Fruit fly (Drosophila melanogaster): ENCODE results near the gene CG11286.
A peak's percentile ranks its signal among the peaks of the same experiment; 100 is the strongest.

CG11286 gene

dm6 chr3R:7813981-7814529 is 42.5 kb upstream of the CG11286 start, which contains the start of gene CG34384 (continued):
- TF ChIP-seq CG2116 (GFP tag; optimal IDR thresholded peaks at IDR 0.05) (peak; percentile 23), D19B (GFP tag; optimal IDR thresholded peaks at IDR 0.05) (peak; percentile 46), zen2 (GFP tag; IDR thresholded peaks at IDR 0.05; ENCODE audit: partially characterized antibody) (no peak), Dip2 (GFP tag; IDR thresholded peaks at IDR 0.05) (no peak), CG34224 (GFP tag; IDR thresholded peaks at IDR 0.05; ENCODE audit: partially characterized antibody) (no peak), Mrtf (GFP tag; IDR thresholded peaks at IDR 0.05) (no peak), Asciz (GFP tag; optimal IDR thresholded peaks at IDR 0.05) (no peak), Hr51 (GFP tag; optimal IDR thresholded peaks at IDR 0.05) (peak; percentile 6 to 49), ro (GFP tag; IDR thresholded peaks at IDR 0.05) (no peak), al (GFP tag; IDR thresholded peaks at IDR 0.05) (no peak), C15 (GFP tag; IDR thresholded peaks at IDR 0.05) (no peak), TFAM (GFP tag; optimal IDR thresholded peaks at IDR 0.05) (no peak), Side (GFP tag; optimal IDR thresholded peaks at IDR 0.05) (peak; percentile 31), D19A (tag; optimal IDR thresholded peaks at IDR 0.05) (peak; percentile 59), CkIIα-i1 (GFP tag; IDR thresholded peaks at IDR 0.05) (no peak), CG18262 (tag; optimal IDR thresholded peaks at IDR 0.05) (peak; percentile 75), NFAT (GFP tag; IDR thresholded peaks at IDR 0.05) (peak; percentile 41; the same call in 1 of the 2 replicates), CG6854 (GFP tag; optimal IDR thresholded peaks at IDR 0.05) (peak; percentile 65), ems (GFP tag; optimal IDR thresholded peaks at IDR 0.05) (peak; percentile 38), ara (GFP tag; IDR thresholded peaks at IDR 0.05) (no peak), crol (GFP tag; IDR thresholded peaks at IDR 0.05) (no peak), CG7928 (GFP tag; optimal IDR thresholded peaks at IDR 0.05) (no peak), fu2 (GFP tag; optimal IDR thresholded peaks at IDR 0.05) (peak; percentile 10), B-H2 (GFP tag; optimal IDR thresholded peaks at IDR 0.05) (peak; percentile 5), Poxn (GFP tag; IDR thresholded peaks at IDR 0.05) (no peak), sima (GFP tag; optimal IDR thresholded peaks at IDR 0.05) (no peak), CG5245 (GFP tag; optimal IDR thresholded peaks at IDR 0.05) (peak; percentile 42), CG16779 (GFP tag; IDR thresholded peaks at IDR 0.05) (no peak), zfh2 (GFP tag; optimal IDR thresholded peaks at IDR 0.05) (peak; percentile 42), kni (GFP tag; optimal IDR thresholded peaks at IDR 0.05) (peak; percentile 15), cwo (GFP tag; optimal IDR thresholded peaks at IDR 0.05) (peak; percentile 69), jigr1 (GFP tag; IDR thresholded peaks at IDR 0.05) (no peak), slbo (GFP tag; IDR thresholded peaks at IDR 0.05) (peak; percentile 55), HmgZ (tag; optimal IDR thresholded peaks at IDR 0.05) (peak; percentile 12), Atf-2 (GFP tag; optimal IDR thresholded peaks at IDR 0.05) (peak; percentile 14), odd (GFP tag; optimal IDR thresholded peaks at IDR 0.05) (peak; percentile 18), CG1233 (GFP tag; optimal IDR thresholded peaks at IDR 0.05) (peak; percentile 56), ken (GFP tag; IDR thresholded peaks at IDR 0.05) (no peak), Chrac-16 (GFP tag; optimal IDR thresholded peaks at IDR 0.05) (peak; percentile 14), Sox100B (GFP tag; optimal IDR thresholded peaks at IDR 0.05) (peak; percentile 73), Bteb2 (GFP tag; optimal IDR thresholded peaks at IDR 0.05) (peak; percentile 27), YL-1 (GFP tag; optimal IDR thresholded peaks at IDR 0.05) (no peak), dimm (GFP tag; IDR thresholded peaks at IDR 0.05) (no peak), Ada2b (GFP tag; IDR thresholded peaks at IDR 0.05) (no peak), Dp (GFP tag; optimal IDR thresholded peaks at IDR 0.05) (no peak), CG9817 (tag; optimal IDR thresholded peaks at IDR 0.05) (peak; percentile 51), CG4328 (GFP tag; optimal IDR thresholded peaks at IDR 0.05) (peak; percentile 75), klu (GFP tag; IDR thresholded peaks at IDR 0.05) (no peak), amos (GFP tag; IDR thresholded peaks at IDR 0.05; ENCODE audit: partially characterized antibody) (no peak), Bgb (GFP tag; IDR thresholded peaks at IDR 0.05; ENCODE audit: partially characterized antibody) (no peak), CG13296 (GFP tag; optimal IDR thresholded peaks at IDR 0.05) (peak; percentile 67)

Data from whole organism, embryonic.